1 fruit fly cellular context compared by ENCODE assay signal in genomic region chrX:13253062-13253724, dm6.
TF ChIP-seq lines count a peak whose summit lies in the region.

No protein-coding gene starts in this region.

TF ChIP-seq in whole organism, embryonic, 481 proteins besides CTCF, POLR2A, EP300 and RAD21 (continued from another document and continues in another):
- TF ChIP-seq CG18619 (GFP tag; optimal IDR thresholded peaks at IDR 0.05; lab: Kevin White, UChicago) (peak; percentile 5), CG1647 (GFP tag; optimal IDR thresholded peaks at IDR 0.05; lab: Kevin White, UChicago) (no peak), nerfin-1 (tag; optimal IDR thresholded peaks at IDR 0.05; lab: Kevin White, UChicago) (no peak), CG12071 (GFP tag; optimal IDR thresholded peaks at IDR 0.05; lab: Kevin White, UChicago) (no peak), CG11456 (GFP tag; IDR thresholded peaks at IDR 0.05; lab: Robert Waterston, UW) (peak; percentile 62; the same call in 2 of the 3 replicates), Stat92E (GFP tag; optimal IDR thresholded peaks at IDR 0.05; lab: Kevin White, UChicago) (no peak), Fer1 (GFP tag; optimal IDR thresholded peaks at IDR 0.05; lab: Kevin White, UChicago) (no peak), CG15514 (GFP tag; optimal IDR thresholded peaks at IDR 0.05; lab: Kevin White, UChicago) (no peak), Antp (GFP tag; optimal IDR thresholded peaks at IDR 0.05; lab: Kevin White, UChicago) (peak; percentile 54), otp (GFP tag; IDR thresholded peaks at IDR 0.05; lab: Robert Waterston, UW) (no peak), Atf6 (GFP tag; IDR thresholded peaks at IDR 0.05; lab: Robert Waterston, UW) (0 out of 2 replicates have a peak, but pooled peaks have one; percentile 12), dmrt99B (tag; optimal IDR thresholded peaks at IDR 0.05; lab: Kevin White, UChicago) (peak; percentile 50), Hr51 (GFP tag; optimal IDR thresholded peaks at IDR 0.05; lab: Kevin White, UChicago) (peak; percentile 21 to 56), bsh (GFP tag; optimal IDR thresholded peaks at IDR 0.05; lab: Kevin White, UChicago) (peak in 1 of 2 experiments; percentile 31), org-1 (GFP tag; optimal IDR thresholded peaks at IDR 0.05; lab: Kevin White, UChicago) (no peak), tin (GFP tag; optimal IDR thresholded peaks at IDR 0.05; lab: Kevin White, UChicago) (peak; percentile 1), Adf1 (GFP tag; IDR thresholded peaks at IDR 0.05; lab: Robert Waterston, UW) (no peak), Kr (GFP tag; optimal IDR thresholded peaks at IDR 0.05; lab: Kevin White, UChicago) (no peak), CG9876 (GFP tag; optimal IDR thresholded peaks at IDR 0.05; lab: Kevin White, UChicago) (no peak), CG31441 (GFP tag; IDR thresholded peaks at IDR 0.05; lab: Robert Waterston, UW) (peak; percentile 69; the same call in 1 of the 2 replicates), Bgb (GFP tag; IDR thresholded peaks at IDR 0.05; lab: Robert Waterston, UW; ENCODE audit: partially characterized antibody) (no peak), CG12744 (GFP tag; optimal IDR thresholded peaks at IDR 0.05; lab: Kevin White, UChicago) (no peak), H15 (GFP tag; IDR thresholded peaks at IDR 0.05; lab: Robert Waterston, UW) (peak; percentile 60; the same call in 2 of the 3 replicates), crc (GFP tag; optimal IDR thresholded peaks at IDR 0.05; lab: Kevin White, UChicago) (no peak), PHDP (tag; optimal IDR thresholded peaks at IDR 0.05; lab: Kevin White, UChicago) (peak; percentile 42), ac (GFP tag; optimal IDR thresholded peaks at IDR 0.05; lab: Kevin White, UChicago) (no peak), Mad (GFP tag; optimal IDR thresholded peaks at IDR 0.05; lab: Kevin White, UChicago) (no peak), Dip3 (GFP tag; optimal IDR thresholded peaks at IDR 0.05; lab: Kevin White, UChicago) (peak; percentile 33), CG12769 (tag; optimal IDR thresholded peaks at IDR 0.05; lab: Kevin White, UChicago) (peak; percentile 66), CG4730 (GFP tag; IDR thresholded peaks at IDR 0.05; lab: Robert Waterston, UW) (peak; percentile 21; the same call in 1 of the 2 replicates), CG10654 (GFP tag; optimal IDR thresholded peaks at IDR 0.05; lab: Kevin White, UChicago) (no peak), CG8944 (GFP tag; optimal IDR thresholded peaks at IDR 0.05; lab: Kevin White, UChicago) (no peak), Taf1 (GFP tag; IDR thresholded peaks at IDR 0.05; lab: Robert Waterston, UW) (peak; percentile 14; the same call in 1 of the 2 replicates), CG32532 (GFP tag; IDR thresholded peaks at IDR 0.05; lab: Robert Waterston, UW) (peak; percentile 61), CG13894 (tag; optimal IDR thresholded peaks at IDR 0.05; lab: Kevin White, UChicago) (no peak), ewg (GFP tag; optimal IDR thresholded peaks at IDR 0.05; lab: Kevin White, UChicago) (peak; percentile 28), vvl (GFP tag; IDR thresholded peaks at IDR 0.05; lab: Robert Waterston, UW) (peak; percentile 80), CG14441 (GFP tag; IDR thresholded peaks at IDR 0.05; lab: Robert Waterston, UW) (peak; percentile 77), fd3F (GFP tag; optimal IDR thresholded peaks at IDR 0.05; lab: Kevin White, UChicago) (peak; percentile 27), fu2 (GFP tag; optimal IDR thresholded peaks at IDR 0.05; lab: Kevin White, UChicago) (peak; percentile 49), TFAM (GFP tag; optimal IDR thresholded peaks at IDR 0.05; lab: Kevin White, UChicago) (no peak), CG10267 (tag; optimal IDR thresholded peaks at IDR 0.05; lab: Kevin White, UChicago) (peak; percentile 15), sim (GFP tag; IDR thresholded peaks at IDR 0.05; lab: Robert Waterston, UW) (no peak), CG14860 (GFP tag; IDR thresholded peaks at IDR 0.05; lab: Robert Waterston, UW; ENCODE audit: partially characterized antibody) (no peak), eve (GFP tag; optimal IDR thresholded peaks at IDR 0.05; lab: Kevin White, UChicago) (peak in 1 of 2 experiments; percentile 21), Ada2b (GFP tag; IDR thresholded peaks at IDR 0.05; lab: Robert Waterston, UW) (peak; percentile 43; the same call in 1 of the 2 replicates), shn (GFP tag; optimal IDR thresholded peaks at IDR 0.05; lab: Kevin White, UChicago) (no peak), CG10366 (GFP tag; IDR thresholded peaks at IDR 0.05; lab: Robert Waterston, UW) (peak; percentile 40), CG10979 (tag; optimal IDR thresholded peaks at IDR 0.05; lab: Kevin White, UChicago) (peak; percentile 40), hth (optimal IDR thresholded peaks at IDR 0.05; lab: Kevin White, UChicago) (no peak), CG10209 (GFP tag; optimal IDR thresholded peaks at IDR 0.05; lab: Kevin White, UChicago) (peak; percentile 20), CG6254 (GFP tag; optimal IDR thresholded peaks at IDR 0.05; lab: Kevin White, UChicago) (no peak), CG18599 (GFP tag; optimal IDR thresholded peaks at IDR 0.05; lab: Kevin White, UChicago) (peak; percentile 4), Abd-B (GFP tag; optimal IDR thresholded peaks at IDR 0.05; lab: Kevin White, UChicago) (no peak), Meics (GFP tag; optimal IDR thresholded peaks at IDR 0.05; lab: Kevin White, UChicago) (peak; percentile 31), mirr (GFP tag; optimal IDR thresholded peaks at IDR 0.05; lab: Kevin White, UChicago) (no peak), zf30C (GFP tag; optimal IDR thresholded peaks at IDR 0.05; lab: Kevin White, UChicago) (no peak), CG1602 (GFP tag; optimal IDR thresholded peaks at IDR 0.05; lab: Kevin White, UChicago) (no peak), Aef1 (GFP tag; IDR thresholded peaks at IDR 0.05; lab: Robert Waterston, UW) (peak; percentile 51), CG4404 (GFP tag; IDR thresholded peaks at IDR 0.05; lab: Robert Waterston, UW) (no peak), zfh1 (GFP tag; IDR thresholded peaks at IDR 0.05; lab: Robert Waterston, UW) (peak; percentile 57; the same call in 2 of the 3 replicates), BEAF-32 (GFP tag; optimal IDR thresholded peaks at IDR 0.05; lab: Kevin White, UChicago) (no peak), cad (GFP tag; optimal IDR thresholded peaks at IDR 0.05; lab: Kevin White, UChicago) (no peak), sisA (GFP tag; IDR thresholded peaks at IDR 0.05; lab: Robert Waterston, UW) (peak; percentile 65), CG12104 (GFP tag; optimal IDR thresholded peaks at IDR 0.05; lab: Kevin White, UChicago) (no peak), CG11398 (GFP tag; optimal IDR thresholded peaks at IDR 0.05; lab: Kevin White, UChicago) (no peak), esg (GFP tag; conservative IDR thresholded peaks at IDR 0.05; lab: Robert Waterston, UW) (peak; percentile 28; the same call in 1 of the 2 replicates), ems (GFP tag; optimal IDR thresholded peaks at IDR 0.05; lab: Kevin White, UChicago) (peak; percentile 46), cato (GFP tag; optimal IDR thresholded peaks at IDR 0.05; lab: Kevin White, UChicago; ENCODE audit: borderline replicate concordance) (peak; percentile 0), ttk (GFP tag; IDR thresholded peaks at IDR 0.05; lab: Robert Waterston, UW) (peak; percentile 58), CG10431 (GFP tag; optimal IDR thresholded peaks at IDR 0.05; lab: Kevin White, UChicago) (no peak), CG7372 (GFP tag; IDR thresholded peaks at IDR 0.05; lab: Robert Waterston, UW) (0 out of 2 replicates have a peak, but pooled peaks have one; percentile 16), HLH54F (GFP tag; optimal IDR thresholded peaks at IDR 0.05; lab: Kevin White, UChicago) (peak; percentile 44), disco-r (GFP tag; optimal IDR thresholded peaks at IDR 0.05; lab: Kevin White, UChicago) (no peak), CG33213 (GFP tag; optimal IDR thresholded peaks at IDR 0.05; lab: Kevin White, UChicago) (no peak), az2 (GFP tag; optimal IDR thresholded peaks at IDR 0.05; lab: Kevin White, UChicago) (no peak), pnt (GFP tag; optimal IDR thresholded peaks at IDR 0.05; lab: Kevin White, UChicago) (peak; percentile 20), Opbp (GFP tag; IDR thresholded peaks at IDR 0.05; lab: Robert Waterston, UW; ENCODE audit: partially characterized antibody) (no peak), Usf (GFP tag; optimal IDR thresholded peaks at IDR 0.05; lab: Kevin White, UChicago) (no peak), Hr39 (optimal IDR thresholded peaks at IDR 0.05; lab: Kevin White, UChicago) (no peak), CG16863 (GFP tag; optimal IDR thresholded peaks at IDR 0.05; lab: Kevin White, UChicago) (peak; percentile 37), slp2 (GFP tag; optimal IDR thresholded peaks at IDR 0.05; lab: Kevin White, UChicago) (peak; percentile 37), CG2712 (tag; optimal IDR thresholded peaks at IDR 0.05; lab: Kevin White, UChicago) (peak; percentile 44), gro (GFP tag; optimal IDR thresholded peaks at IDR 0.05; lab: Kevin White, UChicago) (peak; percentile 23), jumu (GFP tag; optimal IDR thresholded peaks at IDR 0.05; lab: Kevin White, UChicago) (peak; percentile 20), Rx (GFP tag; IDR thresholded peaks at IDR 0.05; lab: Robert Waterston, UW) (peak; percentile 49; the same call in 1 of the 2 replicates), CG18262 (tag; optimal IDR thresholded peaks at IDR 0.05; lab: Kevin White, UChicago) (peak; percentile 53), CG9727 (GFP tag; optimal IDR thresholded peaks at IDR 0.05; lab: Kevin White, UChicago) (peak; percentile 33), CG2199 (GFP tag; IDR thresholded peaks at IDR 0.05; lab: Robert Waterston, UW) (no peak), Dbx (GFP tag; IDR thresholded peaks at IDR 0.05; lab: Robert Waterston, UW) (peak; percentile 14; the same call in 1 of the 3 replicates), Lim3 (GFP tag; IDR thresholded peaks at IDR 0.05; lab: Robert Waterston, UW) (no peak), dati (GFP tag; IDR thresholded peaks at IDR 0.05; lab: Robert Waterston, UW) (no peak), cwo (GFP tag; optimal IDR thresholded peaks at IDR 0.05; lab: Kevin White, UChicago) (no peak), CG4707 (GFP tag; optimal IDR thresholded peaks at IDR 0.05; lab: Kevin White, UChicago) (no peak), bab2 (GFP tag; optimal IDR thresholded peaks at IDR 0.05; lab: Kevin White, UChicago) (peak; percentile 42), Deaf1 (tag; optimal IDR thresholded peaks at IDR 0.05; lab: Kevin White, UChicago) (no peak), eyg (GFP tag; optimal IDR thresholded peaks at IDR 0.05; lab: Kevin White, UChicago) (no peak), bowl (GFP tag; IDR thresholded peaks at IDR 0.05; lab: Robert Waterston, UW) (0 out of 2 replicates have a peak, but pooled peaks have one; percentile 33), Hr3 (GFP tag; optimal IDR thresholded peaks at IDR 0.05; lab: Kevin White, UChicago) (no peak), Sry-β (GFP tag; optimal IDR thresholded peaks at IDR 0.05; lab: Kevin White, UChicago) (no peak), Oaz (GFP tag; IDR thresholded peaks at IDR 0.05; lab: Robert Waterston, UW) (no peak), CG13624 (GFP tag; optimal IDR thresholded peaks at IDR 0.05; lab: Kevin White, UChicago) (peak; percentile 32), BtbVII (GFP tag; optimal IDR thresholded peaks at IDR 0.05; lab: Kevin White, UChicago) (no peak), Med (GFP tag; lab: Kevin White, UChicago) (peak; percentile 92), D (optimal IDR thresholded peaks at IDR 0.05; lab: Kevin White, UChicago) (no peak), D (GFP tag; optimal IDR thresholded peaks at IDR 0.05; lab: Kevin White, UChicago) (no peak), Sox100B (GFP tag; optimal IDR thresholded peaks at IDR 0.05; lab: Kevin White, UChicago) (peak; percentile 24), pzg (GFP tag; optimal IDR thresholded peaks at IDR 0.05; lab: Kevin White, UChicago) (no peak), unc-4 (GFP tag; IDR thresholded peaks at IDR 0.05; lab: Robert Waterston, UW; ENCODE audit: partially characterized antibody) (no peak), NC2α (GFP tag; optimal IDR thresholded peaks at IDR 0.05; lab: Kevin White, UChicago) (no peak), CG17612 (GFP tag; IDR thresholded peaks at IDR 0.05; lab: Robert Waterston, UW) (no peak), Xrp1 (GFP tag; IDR thresholded peaks at IDR 0.05; lab: Robert Waterston, UW) (peak; percentile 22), knrl (GFP tag; IDR thresholded peaks at IDR 0.05; lab: Robert Waterston, UW; ENCODE audit: partially characterized antibody) (no peak), pan (optimal IDR thresholded peaks at IDR 0.05; lab: Kevin White, UChicago) (no peak), pan (GFP tag; optimal IDR thresholded peaks at IDR 0.05 in 1 of 2, IDR thresholded peaks at IDR 0.05 in 1 of 2) (peak in 1 of 2 experiments; percentile 66), Rfx (GFP tag; IDR thresholded peaks at IDR 0.05; lab: Robert Waterston, UW) (peak; percentile 76), Dfd (GFP tag; optimal IDR thresholded peaks at IDR 0.05; lab: Kevin White, UChicago) (no peak), CG18764 (GFP tag; optimal IDR thresholded peaks at IDR 0.05; lab: Kevin White, UChicago) (no peak), CG8388 (GFP tag; optimal IDR thresholded peaks at IDR 0.05; lab: Kevin White, UChicago) (peak; percentile 36), CG8924 (tag; optimal IDR thresholded peaks at IDR 0.05; lab: Kevin White, UChicago) (peak; percentile 49), CG15601 (tag; optimal IDR thresholded peaks at IDR 0.05; lab: Kevin White, UChicago) (peak; percentile 14), CG1233 (GFP tag; optimal IDR thresholded peaks at IDR 0.05; lab: Kevin White, UChicago) (no peak), E2f2 (GFP tag; IDR thresholded peaks at IDR 0.05; lab: Robert Waterston, UW) (0 out of 2 replicates have a peak, but pooled peaks have one; percentile 41), Elba2 (GFP tag; optimal IDR thresholded peaks at IDR 0.05; lab: Kevin White, UChicago) (no peak), Ptx1 (GFP tag; IDR thresholded peaks at IDR 0.05; lab: Robert Waterston, UW) (peak; percentile 77), nau (GFP tag; optimal IDR thresholded peaks at IDR 0.05; lab: Kevin White, UChicago) (no peak), CG11504 (tag; optimal IDR thresholded peaks at IDR 0.05; lab: Kevin White, UChicago) (peak; percentile 63), CG1792 (GFP tag; optimal IDR thresholded peaks at IDR 0.05; lab: Kevin White, UChicago) (peak; percentile 24), bbx (GFP tag; IDR thresholded peaks at IDR 0.05; lab: Robert Waterston, UW; ENCODE audit: partially characterized antibody) (no peak), CG18476 (GFP tag; optimal IDR thresholded peaks at IDR 0.05; lab: Kevin White, UChicago) (no peak), CG10274 (GFP tag; optimal IDR thresholded peaks at IDR 0.05; lab: Kevin White, UChicago) (peak; percentile 5), CG5180 (GFP tag; optimal IDR thresholded peaks at IDR 0.05; lab: Kevin White, UChicago) (no peak), gt (GFP tag; IDR thresholded peaks at IDR 0.05; lab: Robert Waterston, UW) (no peak)
